Worm (Caenorhabditis elegans) whole organism, L2 larva: ENCODE results near the gene ben-1.

ENCODE experiments used
- R02D3.7 ChIP-seq: fragments of 150-350 bp; optimal IDR thresholded peaks from 2 replicates; lab custom pipeline; 2014; ENCODE audit warnings: missing biosample characterization, missing genetic modification characterization
- aly-2 ChIP-seq: fragments of 150-350 bp; optimal IDR thresholded peaks from 2 replicates; lab custom pipeline; 2014; ENCODE audit warnings: missing biosample characterization, missing genetic modification characterization
- ama-1 ChIP-seq: fragments of 150-350 bp; optimal IDR thresholded peaks from 2 replicates; lab custom pipeline; 2018; ENCODE audit warnings: inconsistent platforms
- ceh-82 ChIP-seq: fragments of 150-350 bp; optimal IDR thresholded peaks from 2 replicates; lab custom pipeline; 2014; ENCODE audit warnings: missing biosample characterization, missing genetic modification characterization
- egl-27 ChIP-seq: sonication (generic microtip); optimal IDR thresholded peaks from 3 replicates; lab custom pipeline; 2017; ENCODE audit warnings: missing biosample characterization, missing genetic modification reagents, missing genetic modification characterization
- nhr-10 ChIP-seq: sonication (generic microtip); optimal IDR thresholded peaks from 2 replicates; lab custom pipeline; 2017; ENCODE audit warnings: missing biosample characterization, missing genetic modification characterization
- nhr-11 ChIP-seq: fragments of 150-350 bp; optimal IDR thresholded peaks from 2 replicates; lab custom pipeline; 2014; ENCODE audit warnings: missing biosample characterization, missing genetic modification characterization
- nhr-21 ChIP-seq: fragments of 150-350 bp; optimal IDR thresholded peaks from 2 replicates; lab custom pipeline; 2014; ENCODE audit warnings: missing biosample characterization, missing genetic modification characterization
- nhr-237 ChIP-seq: fragments of 150-350 bp; optimal IDR thresholded peaks from 2 replicates; lab custom pipeline; 2014; ENCODE audit warnings: missing biosample characterization, missing genetic modification characterization
- sma-3 ChIP-seq: sonication (generic microtip); optimal IDR thresholded peaks from 2 replicates; lab custom pipeline; 2016; ENCODE audit warnings: missing genetic modification reagents, missing genetic modification characterization, missing compliant biosample characterization
- snpc-4 ChIP-seq: fragments of 150-350 bp; optimal IDR thresholded peaks from 2 replicates; lab custom pipeline; 2014; ENCODE audit warnings: missing biosample characterization, missing genetic modification characterization
- unc-39 ChIP-seq: fragments of 150-350 bp; optimal IDR thresholded peaks from 2 replicates; lab custom pipeline; 2014; ENCODE audit warnings: missing biosample characterization, missing genetic modification characterization
- unc-62 ChIP-seq: fragments of 150-350 bp; optimal IDR thresholded peaks from 2 replicates; lab custom pipeline; 2014; ENCODE audit warnings: missing biosample characterization, missing genetic modification reagents, missing genetic modification characterization

ce11 chrIII:3550364-3550763, 8.9 kb upstream of the ben-1 start:
- TF ChIP-seq unc-62, result no peak
- TF ChIP-seq nhr-10 (tag; lab: Kevin White, UChicago), result no peak
- no peak for TF ChIP-seq unc-39
- no peak for TF ChIP-seq aly-2 (tag; lab: Kevin White, UChicago)
- TF ChIP-seq sma-3 (GFP tag; lab: Kevin White, UChicago), result no peak
- TF ChIP-seq R02D3.7 (tag; lab: Kevin White, UChicago), result no peak
- TF ChIP-seq ama-1 (lab: Kevin White, UChicago), result no peak
- no peak for TF ChIP-seq snpc-4 (tag; lab: Kevin White, UChicago)
- TF ChIP-seq nhr-237 (tag; lab: Kevin White, UChicago), result no peak
- TF ChIP-seq ceh-82, result no peak
- TF ChIP-seq egl-27 (tag; lab: Kevin White, UChicago), result no peak
- no peak for TF ChIP-seq nhr-11 (tag; lab: Kevin White, UChicago)
- TF ChIP-seq nhr-21 (tag; lab: Kevin White, UChicago), result no peak
